Fruit fly (Drosophila melanogaster) whole organism, embryonic: ENCODE measurements around the gene CG13032.

Source experiments
- ATbp ChIP-seq: fragments of 200-800 bp; sonication (Bioruptor generic); optimal IDR thresholded peaks from 2 replicates; lab custom pipeline; 2017; ENCODE audit warnings: missing biosample characterization, mild to moderate bottlenecking, missing genetic modification characterization, missing genetic modification reagents
- CG10543 ChIP-seq: fragments of 200-800 bp; sonication (Bioruptor generic); optimal IDR thresholded peaks from 3 replicates; lab custom pipeline; 2017; ENCODE audit warnings: missing biosample characterization, mild to moderate bottlenecking, missing genetic modification characterization, moderate library complexity
- CG11456 ChIP-seq: fragments of 200-800 bp; sonication (Bioruptor generic); IDR thresholded peaks from 3 replicates; pipeline ENCODE4 v1.3.6; 2022; ENCODE audit warnings: missing biosample characterization, missing genetic modification characterization
- CG11696 ChIP-seq: fragments of 200-800 bp; sonication (Bioruptor generic); IDR thresholded peaks from 2 replicates; pipeline ENCODE4 v1.3.6; 2022; ENCODE audit warnings: missing biosample characterization, missing genetic modification characterization
- CG12236 ChIP-seq: fragments of 200-800 bp; sonication (Bioruptor generic); optimal IDR thresholded peaks from 2 replicates; lab custom pipeline; 2016; ENCODE audit warnings: missing biosample characterization, missing genetic modification characterization
- CG12391 ChIP-seq: fragments of 200-800 bp; sonication (Bioruptor generic); optimal IDR thresholded peaks from 3 replicates; lab custom pipeline; 2018; ENCODE audit warnings: missing biosample characterization, mild to moderate bottlenecking, missing genetic modification characterization, moderate library complexity
- CG15479 ChIP-seq: fragments of 200-800 bp; sonication (Bioruptor generic); optimal IDR thresholded peaks from 3 replicates; lab custom pipeline; 2019; ENCODE audit warnings: missing biosample characterization, mild to moderate bottlenecking, missing genetic modification characterization, moderate library complexity
- CG15696 ChIP-seq: fragments of 200-800 bp; sonication (Bioruptor generic); optimal IDR thresholded peaks from 2 replicates; lab custom pipeline; 2019; ENCODE audit warnings: missing biosample characterization, mild to moderate bottlenecking, missing genetic modification characterization, moderate library complexity
- CG1603 ChIP-seq: fragments of 200-800 bp; sonication (Bioruptor generic); optimal IDR thresholded peaks from 2 replicates; lab custom pipeline; 2019; ENCODE audit warnings: missing biosample characterization, mild to moderate bottlenecking, missing genetic modification characterization, moderate library complexity
- CG16779 ChIP-seq: fragments of 200-800 bp; sonication (Bioruptor generic); IDR thresholded peaks from 2 replicates; pipeline ENCODE4 v1.3.6; 2022; ENCODE audit warnings: missing biosample characterization, missing genetic modification characterization
- CG17361 ChIP-seq: fragments of 200-800 bp; sonication (Bioruptor generic); IDR thresholded peaks from 3 replicates; pipeline ENCODE4 v1.3.6; 2022; ENCODE audit warnings: missing biosample characterization, missing genetic modification characterization
- CG1792 ChIP-seq: fragments of 200-800 bp; sonication (Bioruptor generic); optimal IDR thresholded peaks from 2 replicates; lab custom pipeline; 2016; ENCODE audit warnings: missing biosample characterization, missing genetic modification characterization
- CG18619 ChIP-seq: fragments of 200-800 bp; sonication (Bioruptor generic); optimal IDR thresholded peaks from 3 replicates; lab custom pipeline; 2017; ENCODE audit warnings: missing biosample characterization, mild to moderate bottlenecking, missing genetic modification characterization
- CG2116 ChIP-seq: fragments of 200-800 bp; sonication (Bioruptor generic); optimal IDR thresholded peaks from 3 replicates; lab custom pipeline; 2018; ENCODE audit warnings: missing biosample characterization, mild to moderate bottlenecking, missing genetic modification characterization
- CG31224 ChIP-seq: fragments of 200-800 bp; sonication (Bioruptor generic); IDR thresholded peaks from 2 replicates; pipeline ENCODE4 v1.3.6; 2022; ENCODE audit warnings: missing biosample characterization, missing genetic modification characterization
- CG32772 ChIP-seq: fragments of 200-800 bp; sonication (Bioruptor generic); IDR thresholded peaks from 2 replicates; pipeline ENCODE4 v1.3.6; 2022; ENCODE audit warnings: missing biosample characterization, missing genetic modification characterization
- CG34376 ChIP-seq: fragments of 200-800 bp; sonication (Bioruptor generic); optimal IDR thresholded peaks from 2 replicates; lab custom pipeline; 2018; ENCODE audit warnings: missing biosample characterization, mild to moderate bottlenecking, missing genetic modification characterization
- CG3995 ChIP-seq: fragments of 200-800 bp; sonication (Bioruptor generic); optimal IDR thresholded peaks from 3 replicates; lab custom pipeline; 2016; ENCODE audit warnings: missing biosample characterization, missing genetic modification characterization
- CG4707 ChIP-seq: fragments of 200-800 bp; sonication (Bioruptor generic); optimal IDR thresholded peaks from 2 replicates; lab custom pipeline; 2018; ENCODE audit warnings: missing biosample characterization, mild to moderate bottlenecking, missing genetic modification characterization, moderate library complexity
- CG6175 ChIP-seq: fragments of 200-800 bp; sonication (Bioruptor generic); IDR thresholded peaks from 3 replicates; pipeline ENCODE4 v1.3.6; 2022; ENCODE audit warnings: missing biosample characterization, missing genetic modification characterization
- CG6254 ChIP-seq: fragments of 200-800 bp; sonication (Bioruptor generic); optimal IDR thresholded peaks from 3 replicates; lab custom pipeline; 2017; ENCODE audit warnings: mild to moderate bottlenecking, missing biosample characterization, missing genetic modification reagents, missing genetic modification characterization
- CG8478 ChIP-seq: fragments of >200 bp; optimal IDR thresholded peaks from 2 replicates; lab custom pipeline; 2018
- Doc2 ChIP-seq: fragments of 200-800 bp; sonication (Bioruptor generic); IDR thresholded peaks from 2 replicates; pipeline ENCODE4 v1.3.6; 2022; ENCODE audit warnings: missing biosample characterization, missing genetic modification characterization
- E2f1 ChIP-seq: fragments of 200-800 bp; sonication (Bioruptor generic); IDR thresholded peaks from 2 replicates; pipeline ENCODE4 v1.3.6; 2022; ENCODE audit warnings: missing biosample characterization, missing genetic modification characterization
- Fer1 ChIP-seq: fragments of 200-800 bp; sonication (Bioruptor generic); optimal IDR thresholded peaks from 2 replicates; lab custom pipeline; 2017; ENCODE audit warnings: missing biosample characterization, mild to moderate bottlenecking, missing genetic modification characterization
- HLH3B ChIP-seq: fragments of 200-800 bp; sonication (Bioruptor generic); IDR thresholded peaks from 2 replicates; pipeline ENCODE4 v1.3.6; 2022; ENCODE audit warnings: missing biosample characterization, missing genetic modification characterization
- Hand ChIP-seq: fragments of 200-800 bp; sonication (Bioruptor generic); optimal IDR thresholded peaks from 2 replicates; lab custom pipeline; 2017; ENCODE audit warnings: mild to moderate bottlenecking, missing biosample characterization, missing genetic modification reagents, missing genetic modification characterization
- HmgD ChIP-seq: fragments of 200-800 bp; sonication (Bioruptor generic); optimal IDR thresholded peaks from 3 replicates; lab custom pipeline; 2016; ENCODE audit warnings: missing biosample characterization, missing genetic modification characterization
- MBD-R2 ChIP-seq: fragments of 200-800 bp; sonication (Bioruptor generic); IDR thresholded peaks from 2 replicates; pipeline ENCODE4 v1.3.6; 2022; ENCODE audit warnings: missing biosample characterization, missing genetic modification characterization
- Mrtf ChIP-seq: fragments of 200-800 bp; sonication (Bioruptor generic); IDR thresholded peaks from 3 replicates; pipeline ENCODE4 v1.3.6; 2022; ENCODE audit warnings: missing biosample characterization, missing genetic modification characterization
- Vsx1 ChIP-seq: fragments of 200-800 bp; sonication (Bioruptor generic); optimal IDR thresholded peaks from 2 replicates; lab custom pipeline; 2017; ENCODE audit warnings: missing biosample characterization, mild to moderate bottlenecking, missing genetic modification characterization, missing genetic modification reagents
- bsh ChIP-seq, 2 experiments: fragments of 200-800 bp; sonication (Bioruptor generic); optimal IDR thresholded peaks; 2 replicates each; lab custom pipeline; 2017 to 2018; ENCODE audit warnings: mild to moderate bottlenecking in 2 of 2, missing biosample characterization in 2 of 2, missing genetic modification characterization in 2 of 2, moderate library complexity in 1 of 2
- da ChIP-seq: fragments of 200-800 bp; sonication (Bioruptor generic); optimal IDR thresholded peaks from 2 replicates; lab custom pipeline; 2016; ENCODE audit warnings: missing biosample characterization, missing genetic modification characterization
- eve ChIP-seq, 2 experiments: fragments of >200 bp; optimal IDR thresholded peaks; 2 replicates each; lab custom pipeline; 2017; ENCODE audit warnings: missing biosample characterization in 2 of 2, missing genetic modification characterization in 2 of 2
- exex ChIP-seq: fragments of 200-800 bp; sonication (Bioruptor generic); optimal IDR thresholded peaks from 4 replicates; lab custom pipeline; 2018; ENCODE audit warnings: missing biosample characterization, mild to moderate bottlenecking, missing genetic modification characterization, moderate library complexity
- fd96Cb ChIP-seq: fragments of 200-800 bp; sonication (Bioruptor generic); optimal IDR thresholded peaks from 2 replicates; lab custom pipeline; 2018; ENCODE audit warnings: missing biosample characterization, mild to moderate bottlenecking, missing genetic modification characterization, moderate library complexity
- gcm ChIP-seq: fragments of 200-800 bp; sonication (Bioruptor generic); optimal IDR thresholded peaks from 2 replicates; lab custom pipeline; 2019; ENCODE audit warnings: missing biosample characterization, mild to moderate bottlenecking, missing genetic modification characterization, moderate library complexity
- ham ChIP-seq: fragments of 200-800 bp; sonication (Bioruptor generic); IDR thresholded peaks from 2 replicates; pipeline ENCODE4 v1.3.6; 2022; ENCODE audit warnings: missing biosample characterization, missing genetic modification characterization
- insv ChIP-seq, 2 experiments: fragments of 200-800 bp; sonication (Bioruptor generic); optimal IDR thresholded peaks; 3 replicates each; lab custom pipeline; 2016 to 2018; ENCODE audit warnings: missing biosample characterization in 2 of 2, missing genetic modification characterization in 2 of 2
- jigr1 ChIP-seq: fragments of 200-800 bp; sonication (Bioruptor generic); IDR thresholded peaks from 3 replicates; pipeline ENCODE4 v1.3.6; 2022; ENCODE audit warnings: missing biosample characterization, missing genetic modification characterization
- lilli ChIP-seq: fragments of 200-800 bp; sonication (Bioruptor generic); optimal IDR thresholded peaks from 3 replicates; lab custom pipeline; 2016; ENCODE audit warnings: missing biosample characterization, missing genetic modification characterization
- maf-S ChIP-seq: fragments of 200-800 bp; sonication (Bioruptor generic); optimal IDR thresholded peaks from 2 replicates; lab custom pipeline; 2016; ENCODE audit warnings: missing biosample characterization, missing genetic modification characterization
- odd ChIP-seq: fragments of 200-800 bp; sonication (Bioruptor generic); optimal IDR thresholded peaks from 2 replicates; lab custom pipeline; 2017; ENCODE audit warnings: missing biosample characterization, mild to moderate bottlenecking, missing genetic modification characterization
- pzg ChIP-seq: fragments of 200-800 bp; sonication (Bioruptor generic); optimal IDR thresholded peaks from 3 replicates; lab custom pipeline; 2018; ENCODE audit warnings: missing biosample characterization, mild to moderate bottlenecking, missing genetic modification characterization, moderate library complexity
- rib ChIP-seq: fragments of 200-800 bp; sonication (Bioruptor generic); IDR thresholded peaks from 2 replicates; pipeline ENCODE4 v1.3.6; 2022; ENCODE audit warnings: missing biosample characterization, missing genetic modification characterization
- sisA ChIP-seq: fragments of 200-800 bp; sonication (Bioruptor generic); IDR thresholded peaks from 2 replicates; pipeline ENCODE4 v1.3.6; 2022; ENCODE audit warnings: missing biosample characterization, missing genetic modification characterization
- slp2 ChIP-seq: fragments of 200-800 bp; sonication (Bioruptor generic); optimal IDR thresholded peaks from 2 replicates; lab custom pipeline; 2016; ENCODE audit warnings: missing biosample characterization, missing genetic modification characterization
- trem ChIP-seq: fragments of 200-800 bp; optimal IDR thresholded peaks from 3 replicates; lab custom pipeline; 2019; ENCODE audit warnings: missing biosample characterization, mild to moderate bottlenecking, missing genetic modification characterization, moderate library complexity
- unc-4 ChIP-seq: fragments of 200-800 bp; sonication (Bioruptor generic); IDR thresholded peaks from 2 replicates; pipeline ENCODE4 v1.3.6; 2022; ENCODE audit warnings: missing biosample characterization, missing genetic modification characterization; ENCODE audit not compliant: partially characterized antibody
- wor ChIP-seq: fragments of 200-800 bp; sonication (Bioruptor generic); IDR thresholded peaks from 2 replicates; pipeline ENCODE4 v1.3.6; 2022; ENCODE audit warnings: missing biosample characterization, missing genetic modification characterization
- zfh2 ChIP-seq: fragments of 200-800 bp; sonication (Bioruptor generic); optimal IDR thresholded peaks from 2 replicates; lab custom pipeline; 2016; ENCODE audit warnings: missing biosample characterization, missing genetic modification characterization

The CG13032 gene

dm6 chr3L:16699292-16700026 lies 25.7 kb downstream of the CG13032 start (continued):
- no peak for TF ChIP-seq CG6254 (GFP tag; lab: Kevin White, UChicago)
- no peak for TF ChIP-seq CG11456
- TF ChIP-seq Hand: no peak
- TF ChIP-seq bsh (GFP tag; optimal IDR thresholded peaks at IDR 0.05; lab: Kevin White, UChicago): no peak
- TF ChIP-seq E2f1 (GFP tag; lab: Robert Waterston, UW): no peak
- TF ChIP-seq CG18619 (GFP tag; lab: Kevin White, UChicago): no peak
- TF ChIP-seq pzg: no peak
- TF ChIP-seq CG1792 (GFP tag; lab: Kevin White, UChicago): no peak
- no peak for TF ChIP-seq odd
- no peak for TF ChIP-seq Fer1 (GFP tag; lab: Kevin White, UChicago)
- no peak for TF ChIP-seq CG15696 (tag; lab: Kevin White, UChicago)
- TF ChIP-seq da (GFP tag; lab: Kevin White, UChicago): no peak
- TF ChIP-seq HLH3B (GFP tag; lab: Robert Waterston, UW): no peak
- no peak for TF ChIP-seq CG32772
- no peak for TF ChIP-seq sisA
- no peak for TF ChIP-seq fd96Cb (tag; lab: Kevin White, UChicago)
- TF ChIP-seq gcm (GFP tag; lab: Kevin White, UChicago): peak; percentile 23
- TF ChIP-seq insv (GFP tag; optimal IDR thresholded peaks at IDR 0.05; lab: Kevin White, UChicago): no peak
- no peak for TF ChIP-seq rib
- no peak for TF ChIP-seq slp2
- TF ChIP-seq MBD-R2 (GFP tag; lab: Robert Waterston, UW): no peak
- TF ChIP-seq zfh2 (GFP tag; lab: Kevin White, UChicago): no peak
- no peak for TF ChIP-seq HmgD
- TF ChIP-seq CG16779 (GFP tag; lab: Robert Waterston, UW): no peak
- TF ChIP-seq wor: no peak
- no peak for TF ChIP-seq CG31224
- TF ChIP-seq CG2116 (GFP tag; lab: Kevin White, UChicago): no peak
- no peak for TF ChIP-seq unc-4 (GFP tag; lab: Robert Waterston, UW)
- TF ChIP-seq Mrtf (GFP tag; lab: Robert Waterston, UW): no peak
- no peak for TF ChIP-seq CG4707 (GFP tag; lab: Kevin White, UChicago)
- no peak for TF ChIP-seq CG6175
- TF ChIP-seq CG15479: no peak
- TF ChIP-seq ham (GFP tag; lab: Robert Waterston, UW): no peak
- TF ChIP-seq CG12236 (GFP tag; lab: Kevin White, UChicago): no peak
- TF ChIP-seq CG17361: no peak
- TF ChIP-seq exex (tag; lab: Kevin White, UChicago): no peak
- TF ChIP-seq CG3995 (GFP tag; lab: Kevin White, UChicago): no peak
- TF ChIP-seq Vsx1: no peak
- peak; percentile 19 for TF ChIP-seq ATbp (GFP tag; lab: Kevin White, UChicago)
- TF ChIP-seq CG11696 (GFP tag; lab: Robert Waterston, UW): no peak
- no peak for TF ChIP-seq jigr1 (GFP tag; lab: Robert Waterston, UW)
- TF ChIP-seq Doc2 (GFP tag; lab: Robert Waterston, UW): no peak
- TF ChIP-seq maf-S (GFP tag; lab: Kevin White, UChicago): no peak
- peak in 1 of 2 experiments; percentile 54 for TF ChIP-seq eve (GFP tag; optimal IDR thresholded peaks at IDR 0.05; lab: Kevin White, UChicago)
- no peak for TF ChIP-seq CG10543 (GFP tag; lab: Kevin White, UChicago)
- no peak for TF ChIP-seq CG34376
- TF ChIP-seq trem (tag; lab: Kevin White, UChicago): no peak
- TF ChIP-seq lilli (GFP tag; lab: Kevin White, UChicago): no peak
- TF ChIP-seq CG12391 (tag; lab: Kevin White, UChicago): no peak
- no peak for TF ChIP-seq CG8478
- TF ChIP-seq CG1603 (tag; lab: Kevin White, UChicago): peak; percentile 24
